Worm (Caenorhabditis elegans): ENCODE results near the gene igdb-1.

igdb-1 gene

ce11 chrIV:12527217-12527616 is 48.4 kb downstream of the igdb-1 start, which contains the start of gene F53B2.8:
Gene F53B2.8 (minus strand): TSS chrIV:12527396.
- no peak for TF ChIP-seq K02D7.2 (tag; optimal IDR thresholded peaks at IDR 0.05)
- TF ChIP-seq ttx-3 (tag; optimal IDR thresholded peaks at IDR 0.05): no peak
- TF ChIP-seq C38D4.7 (GFP tag; optimal IDR thresholded peaks at IDR 0.05): no peak
- TF ChIP-seq ceh-14 (tag; optimal IDR thresholded peaks at IDR 0.05): no peak
- TF ChIP-seq hlh-30 (tag; optimal IDR thresholded peaks at IDR 0.05; ENCODE audit: insufficient read depth): no peak
- no peak for TF ChIP-seq hlh-6 (tag; optimal IDR thresholded peaks at IDR 0.05)
- TF ChIP-seq lim-6 (tag; optimal IDR thresholded peaks at IDR 0.05): no peak
- TF ChIP-seq zip-5 (tag; optimal IDR thresholded peaks at IDR 0.05): no peak
- no peak for TF ChIP-seq T23F11.4 (GFP tag; optimal IDR thresholded peaks at IDR 0.05)
- no peak for TF ChIP-seq nfya-1 (tag; optimal IDR thresholded peaks at IDR 0.05)
- no peak for TF ChIP-seq ceh-45 (GFP tag; IDR thresholded peaks at IDR 0.05)
- no peak for TF ChIP-seq tbx-7 (tag; optimal IDR thresholded peaks at IDR 0.05)
- TF ChIP-seq rnt-1 (tag; optimal IDR thresholded peaks at IDR 0.05): no peak
- no peak for TF ChIP-seq hlh-15 (tag; optimal IDR thresholded peaks at IDR 0.05)
- TF ChIP-seq syd-9 (tag; optimal IDR thresholded peaks at IDR 0.05): no peak
- TF ChIP-seq mec-3 (tag; optimal IDR thresholded peaks at IDR 0.05; ENCODE audit: borderline replicate concordance): no peak
- no peak for TF ChIP-seq ets-4 (tag; optimal IDR thresholded peaks at IDR 0.05)

- TF ChIP-seq ttx-3 (tag; optimal IDR thresholded peaks at IDR 0.05) (no peak), ceh-31 (tag; optimal IDR thresholded peaks at IDR 0.05) (no peak), elt-4 (tag; optimal IDR thresholded peaks at IDR 0.05) (no peak), tbx-7 (tag; optimal IDR thresholded peaks at IDR 0.05) (no peak), ztf-16 (tag; optimal IDR thresholded peaks at IDR 0.05) (no peak), unc-86 (tag; optimal IDR thresholded peaks at IDR 0.05) (no peak), nhr-232 (tag; optimal IDR thresholded peaks at IDR 0.05) (no peak), ceh-30 (tag; optimal IDR thresholded peaks at IDR 0.05) (no peak), fax-1 (tag; optimal IDR thresholded peaks at IDR 0.05) (no peak), T23F11.4 (GFP tag; optimal IDR thresholded peaks at IDR 0.05) (no peak), ref-2 (tag; optimal IDR thresholded peaks at IDR 0.05) (no peak), K02D7.2 (tag; optimal IDR thresholded peaks at IDR 0.05) (no peak), pat-9 (tag; optimal IDR thresholded peaks at IDR 0.05) (no peak), sdc-2 (tag; optimal IDR thresholded peaks at IDR 0.05) (no peak), pax-1 (tag; optimal IDR thresholded peaks at IDR 0.05) (no peak)
These were observed 52.2 kb downstream of the igdb-1 start, which contains the start of gene F53B2.5 for ce11 chrIV:12531047-12531446. Gene F53B2.5 (minus strand): TSS chrIV:12531147.

ce11 chrIV:12531464-12531863 is 52.7 kb downstream of the igdb-1 start:
- TF ChIP-seq ztf-16 (tag; optimal IDR thresholded peaks at IDR 0.05) (no peak), zip-5 (tag; optimal IDR thresholded peaks at IDR 0.05) (no peak), hlh-8 (tag; optimal IDR thresholded peaks at IDR 0.05) (no peak), pha-2 (tag; optimal IDR thresholded peaks at IDR 0.05) (no peak), hlh-30 (tag; optimal IDR thresholded peaks at IDR 0.05; ENCODE audit: insufficient read depth) (no peak), tbx-2 (tag; optimal IDR thresholded peaks at IDR 0.05) (no peak), C08G9.2 (tag; optimal IDR thresholded peaks at IDR 0.05) (no peak), che-1 (tag; optimal IDR thresholded peaks at IDR 0.05) (no peak)

All from whole organism, late embryonic.